Worm (Caenorhabditis elegans) whole organism, L1 larva: ENCODE results near the gene acsd-1.

Experiments
- C34B4.2 ChIP-seq: sonication (generic microtip); optimal IDR thresholded peaks from 2 replicates; lab custom pipeline; 2017; ENCODE audit warnings: mild to moderate bottlenecking, missing genetic modification characterization, missing compliant biosample characterization
- F16B12.6 ChIP-seq: fragments of 150-350 bp; optimal IDR thresholded peaks from 2 replicates; lab custom pipeline; 2014; ENCODE audit warnings: missing biosample characterization, missing genetic modification characterization
- alr-1 ChIP-seq: fragments of 200-800 bp; sonication (Bioruptor generic); optimal IDR thresholded peaks from 2 replicates; lab custom pipeline; 2018; ENCODE audit warnings: borderline replicate concordance, mild to moderate bottlenecking, missing genetic modification characterization, missing compliant biosample characterization
- ama-1 ChIP-seq: fragments of 150-350 bp; optimal IDR thresholded peaks from 2 replicates; lab custom pipeline; 2014
- blmp-1 ChIP-seq: fragments of 150-350 bp; optimal IDR thresholded peaks from 2 replicates; lab custom pipeline; 2014; ENCODE audit warnings: missing biosample characterization, missing genetic modification characterization
- ceh-63 ChIP-seq: fragments of 200-800 bp; sonication (Bioruptor generic); optimal IDR thresholded peaks from 2 replicates; lab custom pipeline; 2018; ENCODE audit warnings: mild to moderate bottlenecking, missing genetic modification characterization, missing compliant biosample characterization
- ceh-8 ChIP-seq: fragments of 200-800 bp; sonication (Bioruptor generic); optimal IDR thresholded peaks from 2 replicates; lab custom pipeline; 2018; ENCODE audit warnings: mild to moderate bottlenecking, missing genetic modification characterization, moderate library complexity, missing compliant biosample characterization
- ceh-82 ChIP-seq, 3 experiments: fragments of 150-350 bp in 1 of 3; sonication (generic microtip) in 2 of 3; optimal IDR thresholded peaks; 2 replicates each; lab custom pipeline; 2014 to 2017; ENCODE audit warnings: missing biosample characterization in 3 of 3, missing genetic modification characterization in 3 of 3
- ceh-88 ChIP-seq: fragments of 200-800 bp; sonication (Bioruptor generic); IDR thresholded peaks from 2 replicates; pipeline ENCODE4 v1.3.6; 2022; ENCODE audit warnings: missing genetic modification characterization, missing compliant biosample characterization
- dpl-1 ChIP-seq, 3 experiments: fragments of 150-350 bp in 2 of 3; sonication (generic microtip) in 1 of 3; optimal IDR thresholded peaks; 2 replicates each; lab custom pipeline; 2014 to 2017; ENCODE audit warnings: missing biosample characterization in 3 of 3, missing genetic modification characterization in 3 of 3, missing genetic modification reagents in 3 of 3
- dsc-1 ChIP-seq: sonication (generic microtip); optimal IDR thresholded peaks from 2 replicates; lab custom pipeline; 2016; ENCODE audit warnings: mild to moderate bottlenecking, missing genetic modification characterization, missing compliant biosample characterization
- efl-1 ChIP-seq, 4 experiments: fragments of 150-350 bp; optimal IDR thresholded peaks in 3 of 4; peaks in 1 of 4; 1 replicate in 1 of 4; 2 replicates in 3 of 4; lab custom pipeline; 2014; ENCODE audit warnings: missing biosample characterization in 2 of 4, missing genetic modification characterization in 2 of 4, missing genetic modification reagents in 2 of 4
- egl-13 ChIP-seq: sonication (generic microtip); optimal IDR thresholded peaks from 2 replicates; lab custom pipeline; 2016; ENCODE audit warnings: missing genotype, missing genetic modification reagents, missing genetic modification characterization, missing compliant biosample characterization
- elt-2 ChIP-seq: sonication (generic microtip); optimal IDR thresholded peaks from 2 replicates; lab custom pipeline; 2016; ENCODE audit warnings: missing genetic modification characterization, mild to moderate bottlenecking, inconsistent platforms, missing compliant biosample characterization, missing genetic modification reagents
- fkh-10 ChIP-seq: sonication (generic microtip); optimal IDR thresholded peaks from 2 replicates; lab custom pipeline; 2017; ENCODE audit warnings: missing biosample characterization, missing genetic modification reagents, missing genetic modification characterization
- fos-1 ChIP-seq: fragments of 150-350 bp; optimal IDR thresholded peaks from 2 replicates; lab custom pipeline; 2014; ENCODE audit warnings: missing biosample characterization, missing genetic modification characterization
- grh-1 ChIP-seq: fragments of 200-800 bp; sonication (Bioruptor generic); IDR thresholded peaks from 2 replicates; pipeline ENCODE4 v1.3.6; 2022; ENCODE audit warnings: missing genetic modification reagents, missing genetic modification characterization, missing compliant biosample characterization
- hlh-4 ChIP-seq: sonication (generic microtip); optimal IDR thresholded peaks from 2 replicates; lab custom pipeline; 2016; ENCODE audit warnings: mild to moderate bottlenecking, missing genetic modification characterization, missing compliant biosample characterization
- isw-1 ChIP-seq: fragments of 200-800 bp; sonication (Bioruptor generic); IDR thresholded peaks from 2 replicates; pipeline ENCODE4 v1.3.6; 2022; ENCODE audit warnings: missing genetic modification characterization, missing compliant biosample characterization
- lin-13 ChIP-seq: fragments of 150-350 bp; optimal IDR thresholded peaks from 2 replicates; lab custom pipeline; 2014; ENCODE audit warnings: missing biosample characterization, missing genetic modification reagents, missing genetic modification characterization
- lin-14 ChIP-seq: fragments of 200-800 bp; sonication (Bioruptor generic); optimal IDR thresholded peaks from 2 replicates; lab custom pipeline; 2018; ENCODE audit warnings: mild to moderate bottlenecking, missing genetic modification characterization, moderate library complexity, missing compliant biosample characterization
- lin-35 ChIP-seq, 2 experiments: fragments of 150-350 bp; optimal IDR thresholded peaks; 2 replicates each; lab custom pipeline; 2014; ENCODE audit warnings: missing biosample characterization in 2 of 2, missing genetic modification characterization in 2 of 2, missing genetic modification reagents in 2 of 2
- mab-9 ChIP-seq: fragments of 200-800 bp; sonication (Bioruptor generic); IDR thresholded peaks from 2 replicates; pipeline ENCODE4 v1.3.6; 2022; ENCODE audit warnings: missing genetic modification reagents, missing genetic modification characterization, missing compliant biosample characterization
- mdl-1 ChIP-seq, 2 experiments: fragments of 150-350 bp; optimal IDR thresholded peaks; 2 replicates each; lab custom pipeline; 2014 to 2017; ENCODE audit warnings: missing biosample characterization in 2 of 2, missing genetic modification characterization in 2 of 2, inconsistent platforms in 1 of 2
- nhr-11 ChIP-seq: fragments of 150-350 bp; optimal IDR thresholded peaks from 2 replicates; lab custom pipeline; 2014; ENCODE audit warnings: missing biosample characterization, missing genetic modification characterization
- nhr-237 ChIP-seq: fragments of 150-350 bp; optimal IDR thresholded peaks from 2 replicates; lab custom pipeline; 2014; ENCODE audit warnings: missing biosample characterization, missing genetic modification characterization
- nhr-71 ChIP-seq: sonication (generic microtip); optimal IDR thresholded peaks from 2 replicates; lab custom pipeline; 2016; ENCODE audit warnings: mild to moderate bottlenecking, missing genetic modification characterization, moderate library complexity, missing compliant biosample characterization
- nhr-77 ChIP-seq: fragments of 150-350 bp; optimal IDR thresholded peaks from 2 replicates; lab custom pipeline; 2014; ENCODE audit warnings: missing biosample characterization, missing genetic modification characterization
- nhr-90 ChIP-seq: sonication (generic microtip); optimal IDR thresholded peaks from 2 replicates; lab custom pipeline; 2016; ENCODE audit warnings: mild to moderate bottlenecking, missing genetic modification characterization, missing compliant biosample characterization; ENCODE audit not compliant: poor library complexity
- pag-3 ChIP-seq: sonication (generic microtip); optimal IDR thresholded peaks from 2 replicates; lab custom pipeline; 2017; ENCODE audit warnings: missing genetic modification characterization, mild to moderate bottlenecking, missing compliant biosample characterization, antibody characterized with exemption, borderline replicate concordance; ENCODE audit not compliant: insufficient read depth
- pqm-1 ChIP-seq: sonication (generic microtip); optimal IDR thresholded peaks from 3 replicates; lab custom pipeline; 2017; ENCODE audit warnings: missing biosample characterization, missing genetic modification characterization
- snpc-4 ChIP-seq: fragments of 150-350 bp; optimal IDR thresholded peaks from 2 replicates; lab custom pipeline; 2014; ENCODE audit warnings: missing biosample characterization, missing genetic modification characterization
- snu-23 ChIP-seq: sonication (generic microtip); optimal IDR thresholded peaks from 2 replicates; lab custom pipeline; 2016; ENCODE audit warnings: missing genetic modification characterization, missing compliant biosample characterization
- sox-4 ChIP-seq: sonication (generic microtip); optimal IDR thresholded peaks from 2 replicates; lab custom pipeline; 2016; ENCODE audit warnings: missing genetic modification characterization, missing compliant biosample characterization
- sptf-1 ChIP-seq: fragments of 150-350 bp; optimal IDR thresholded peaks from 2 replicates; lab custom pipeline; 2014; ENCODE audit warnings: missing biosample characterization, missing genetic modification characterization
- sup-37 ChIP-seq: fragments of 200-800 bp; sonication (Bioruptor generic); optimal IDR thresholded peaks from 2 replicates; lab custom pipeline; 2018; ENCODE audit warnings: mild to moderate bottlenecking, missing genetic modification characterization, missing compliant biosample characterization
- tlp-1 ChIP-seq: fragments of 150-350 bp; optimal IDR thresholded peaks from 2 replicates; lab custom pipeline; 2014; ENCODE audit warnings: missing biosample characterization, missing genetic modification characterization
- unc-130 ChIP-seq: fragments of 150-350 bp; optimal IDR thresholded peaks from 2 replicates; lab custom pipeline; 2017; ENCODE audit warnings: missing biosample characterization, missing genetic modification characterization, inconsistent platforms
- unc-62 ChIP-seq: fragments of 150-350 bp; optimal IDR thresholded peaks from 2 replicates; lab custom pipeline; 2014; ENCODE audit warnings: missing biosample characterization, missing genetic modification reagents, missing genetic modification characterization
- unc-86 ChIP-seq: sonication (generic microtip); optimal IDR thresholded peaks from 2 replicates; lab custom pipeline; 2016; ENCODE audit warnings: missing genetic modification characterization, missing compliant biosample characterization
- vab-15 ChIP-seq: sonication (generic microtip); optimal IDR thresholded peaks from 2 replicates; lab custom pipeline; 2017; ENCODE audit warnings: missing genotype, mild to moderate bottlenecking, missing genetic modification characterization, missing compliant biosample characterization
- xbp-1 ChIP-seq: sonication (generic microtip); optimal IDR thresholded peaks from 2 replicates; lab custom pipeline; 2016; ENCODE audit warnings: missing genetic modification characterization, missing compliant biosample characterization
- zag-1 ChIP-seq: fragments of 150-350 bp; optimal IDR thresholded peaks from 2 replicates; lab custom pipeline; 2014; ENCODE audit warnings: missing biosample characterization, missing genetic modification characterization
- ztf-11 ChIP-seq, 2 experiments: sonication (generic microtip); optimal IDR thresholded peaks; 2 replicates each; lab custom pipeline; 2016 to 2017; ENCODE audit warnings: missing genetic modification characterization in 2 of 2, missing biosample characterization in 1 of 2, missing compliant biosample characterization in 1 of 2
- ztf-4 ChIP-seq: fragments of 150-350 bp; optimal IDR thresholded peaks from 2 replicates; lab custom pipeline; 2014; ENCODE audit warnings: missing biosample characterization, missing genetic modification characterization

Gene acsd-1

ce11 chrIII:1135925-1136324 lies 19.7 kb downstream of the acsd-1 start, which contains the start of gene lgc-46:
Gene lgc-46, minus strand, starts transcription at chrIII:1136025.
- TF ChIP-seq nhr-71 (tag; lab: Kevin White, UChicago): no peak
- no peak for TF ChIP-seq sox-4 (tag; lab: Kevin White, UChicago)
- TF ChIP-seq snpc-4 (tag; lab: Kevin White, UChicago): no peak
- TF ChIP-seq unc-62 (GFP tag; lab: Kevin White, UChicago): no peak

- TF ChIP-seq nhr-71 (tag; lab: Kevin White, UChicago) (peak; percentile 5), ceh-82 (tag; optimal IDR thresholded peaks at IDR 0.05; lab: Kevin White, UChicago) (peak in 1 of 3 experiments; percentile 43), dsc-1 (tag; lab: Kevin White, UChicago) (no peak), fos-1 (tag; lab: Kevin White, UChicago) (no peak), lin-35 (GFP tag; optimal IDR thresholded peaks at IDR 0.05; lab: Kevin White, UChicago) (peak in 1 of 2 experiments; percentile 23), nhr-77 (tag; lab: Kevin White, UChicago) (no peak), lin-14 (GFP tag; lab: Kevin White, UChicago) (peak; percentile 65), dpl-1 (GFP tag; optimal IDR thresholded peaks at IDR 0.05; lab: Kevin White, UChicago) (peak in 1 of 3 experiments; percentile 13), efl-1 (optimal IDR thresholded peaks at IDR 0.05; lab: Kevin White, UChicago) (peak in 1 of 2 experiments; percentile 9), efl-1 (GFP tag; optimal IDR thresholded peaks at IDR 0.05 in 1 of 2; lab: Kevin White, UChicago) (no peak)
- TF ChIP-seq, all 84 proteins: peak for 6
Measured at ce11 chrIII:1136827-1137378, 20.6 kb downstream of the acsd-1 start.

DNA sequence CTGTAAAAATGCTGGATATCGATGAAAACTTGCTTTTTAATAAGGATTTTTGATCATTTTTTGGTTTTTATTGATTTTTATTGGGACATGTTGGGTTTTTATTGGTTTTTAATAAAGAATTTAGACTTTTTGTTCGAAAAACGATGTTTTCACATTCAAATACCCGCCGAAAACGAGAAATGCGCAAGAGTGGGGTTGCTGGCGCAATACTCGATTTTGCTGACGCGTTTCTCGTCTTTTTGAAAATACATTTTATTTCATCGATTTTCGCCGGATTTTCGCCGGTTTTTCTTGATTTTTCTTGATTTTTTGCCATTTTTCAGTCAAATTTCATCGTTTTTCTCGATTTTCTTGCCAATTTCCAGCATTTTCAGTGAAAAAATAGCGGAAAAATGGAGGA lies 26.5 kb downstream of the acsd-1 start, which contains the start of gene smr-1:
Gene smr-1 (plus strand): TSS at position 375 of the 400 bp plus-strand sequence.
- TF ChIP-seq lin-13 (GFP tag; lab: Kevin White, UChicago) (peak; percentile 90), lin-35 (GFP tag; optimal IDR thresholded peaks at IDR 0.05; lab: Kevin White, UChicago) (peak; percentile 97 to 99), fkh-10 (GFP tag; lab: Kevin White, UChicago) (peak; percentile 55), sptf-1 (tag; lab: Kevin White, UChicago) (no peak), pqm-1 (tag; lab: Kevin White, UChicago) (no peak), ztf-4 (no peak), nhr-237 (peak; percentile 33), tlp-1 (tag; lab: Kevin White, UChicago) (no peak), nhr-71 (tag; lab: Kevin White, UChicago) (peak; percentile 90), ama-1 (peak; percentile 50), mdl-1 (tag; optimal IDR thresholded peaks at IDR 0.05; lab: Kevin White, UChicago) (peak in 1 of 2 experiments; percentile 71), sup-37 (GFP tag; lab: Kevin White, UChicago) (peak; percentile 73), lin-14 (GFP tag; lab: Kevin White, UChicago) (peak; percentile 78), elt-2 (peak; percentile 41), mab-9 (GFP tag; lab: Robert Waterston, UW) (peak; percentile 83), egl-13 (tag; lab: Kevin White, UChicago) (peak; percentile 62), hlh-4 (no peak), snu-23 (GFP tag; lab: Kevin White, UChicago) (peak; percentile 92), isw-1 (GFP tag; lab: Robert Waterston, UW) (peak; percentile 81), nhr-11 (tag; lab: Kevin White, UChicago) (peak; percentile 71), zag-1 (tag; lab: Kevin White, UChicago) (peak; percentile 32), grh-1 (GFP tag; lab: Robert Waterston, UW) (peak; percentile 88), efl-1 (optimal IDR thresholded peaks at IDR 0.05; lab: Kevin White, UChicago) (peak; percentile 94 to 99), efl-1 (GFP tag; optimal IDR thresholded peaks at IDR 0.05 in 1 of 2; lab: Kevin White, UChicago) (peak; percentile 98 to 100), F16B12.6 (tag; lab: Kevin White, UChicago) (peak; percentile 70), ceh-88 (GFP tag; lab: Robert Waterston, UW) (peak; percentile 37; the same call in 1 of the 2 replicates), blmp-1 (tag; lab: Kevin White, UChicago) (peak; percentile 75), xbp-1 (tag; lab: Kevin White, UChicago) (peak; percentile 84), ceh-8 (GFP tag; lab: Kevin White, UChicago) (peak; percentile 86), pag-3 (no peak), ztf-11 (tag; optimal IDR thresholded peaks at IDR 0.05; lab: Kevin White, UChicago) (peak in 1 of 2 experiments; percentile 71), unc-130 (peak; percentile 91), alr-1 (no peak), nhr-90 (tag; lab: Kevin White, UChicago) (peak; percentile 86), C34B4.2 (tag; lab: Kevin White, UChicago) (peak; percentile 1), dpl-1 (GFP tag; optimal IDR thresholded peaks at IDR 0.05; lab: Kevin White, UChicago) (peak; percentile 98 to 99 (median 99)), vab-15 (tag; lab: Kevin White, UChicago) (no peak), unc-86 (tag; lab: Kevin White, UChicago) (peak; percentile 84), ceh-63 (no peak)
